Worm (Caenorhabditis elegans) whole organism, L1 larva: ENCODE measurements around the gene sec-22.
A peak's percentile ranks its signal among the peaks of the same experiment; 100 is the strongest.

Experiments
- C04F5.9 ChIP-seq: sonication (generic microtip); optimal IDR thresholded peaks from 2 replicates; lab custom pipeline; 2016; ENCODE audit warnings: missing genetic modification characterization, missing compliant biosample characterization
- Y116A8C.19 ChIP-seq: sonication (generic microtip); optimal IDR thresholded peaks from 2 replicates; lab custom pipeline; 2016; ENCODE audit warnings: missing compliant biosample characterization, missing genetic modification characterization, borderline replicate concordance
- aha-1 ChIP-seq: fragments of 150-350 bp; optimal IDR thresholded peaks from 2 replicates; lab custom pipeline; 2014; ENCODE audit warnings: missing biosample characterization, missing genetic modification characterization
- aly-2 ChIP-seq: fragments of 150-350 bp; optimal IDR thresholded peaks from 2 replicates; lab custom pipeline; 2014; ENCODE audit warnings: missing biosample characterization, missing genetic modification characterization
- ama-1 ChIP-seq: fragments of 150-350 bp; optimal IDR thresholded peaks from 2 replicates; lab custom pipeline; 2014
- blmp-1 ChIP-seq: fragments of 150-350 bp; optimal IDR thresholded peaks from 2 replicates; lab custom pipeline; 2014; ENCODE audit warnings: missing biosample characterization, missing genetic modification characterization
- ceh-8 ChIP-seq: fragments of 200-800 bp; sonication (Bioruptor generic); optimal IDR thresholded peaks from 2 replicates; lab custom pipeline; 2018; ENCODE audit warnings: mild to moderate bottlenecking, missing genetic modification characterization, moderate library complexity, missing compliant biosample characterization
- ceh-90 ChIP-seq: sonication (generic microtip); optimal IDR thresholded peaks from 2 replicates; lab custom pipeline; 2016; ENCODE audit warnings: missing genetic modification characterization, missing compliant biosample characterization
- ces-1 ChIP-seq: fragments of 150-350 bp; optimal IDR thresholded peaks from 2 replicates; lab custom pipeline; 2014; ENCODE audit warnings: missing biosample characterization, missing genetic modification reagents, missing genetic modification characterization
- dpl-1 ChIP-seq, 3 experiments: fragments of 150-350 bp in 2 of 3; sonication (generic microtip) in 1 of 3; optimal IDR thresholded peaks; 2 replicates each; lab custom pipeline; 2014 to 2017; ENCODE audit warnings: missing biosample characterization in 3 of 3, missing genetic modification characterization in 3 of 3, missing genetic modification reagents in 3 of 3
- dsc-1 ChIP-seq: sonication (generic microtip); optimal IDR thresholded peaks from 2 replicates; lab custom pipeline; 2016; ENCODE audit warnings: mild to moderate bottlenecking, missing genetic modification characterization, missing compliant biosample characterization
- efl-1 ChIP-seq, 4 experiments: fragments of 150-350 bp; optimal IDR thresholded peaks in 3 of 4; peaks in 1 of 4; 1 replicate in 1 of 4; 2 replicates in 3 of 4; lab custom pipeline; 2014; ENCODE audit warnings: missing biosample characterization in 2 of 4, missing genetic modification characterization in 2 of 4, missing genetic modification reagents in 2 of 4
- efl-3 ChIP-seq: fragments of 200-800 bp; sonication (Bioruptor generic); optimal IDR thresholded peaks from 2 replicates; lab custom pipeline; 2018; ENCODE audit warnings: mild to moderate bottlenecking, missing genetic modification characterization, missing compliant biosample characterization
- egl-13 ChIP-seq: sonication (generic microtip); optimal IDR thresholded peaks from 2 replicates; lab custom pipeline; 2016; ENCODE audit warnings: missing genotype, missing genetic modification reagents, missing genetic modification characterization, missing compliant biosample characterization
- fkh-10 ChIP-seq: sonication (generic microtip); optimal IDR thresholded peaks from 2 replicates; lab custom pipeline; 2017; ENCODE audit warnings: missing biosample characterization, missing genetic modification reagents, missing genetic modification characterization
- fkh-4 ChIP-seq: sonication (generic microtip); optimal IDR thresholded peaks from 2 replicates; lab custom pipeline; 2016; ENCODE audit warnings: missing compliant biosample characterization, missing genetic modification characterization, borderline replicate concordance
- fos-1 ChIP-seq: fragments of 150-350 bp; optimal IDR thresholded peaks from 2 replicates; lab custom pipeline; 2014; ENCODE audit warnings: missing biosample characterization, missing genetic modification characterization
- grh-1 ChIP-seq: fragments of 200-800 bp; sonication (Bioruptor generic); IDR thresholded peaks from 2 replicates; pipeline ENCODE4 v1.3.6; 2022; ENCODE audit warnings: missing genetic modification reagents, missing genetic modification characterization, missing compliant biosample characterization
- hlh-17 ChIP-seq: fragments of 200-800 bp; sonication (Bioruptor generic); optimal IDR thresholded peaks from 2 replicates; lab custom pipeline; 2018; ENCODE audit warnings: missing genetic modification characterization, mild to moderate bottlenecking, missing compliant biosample characterization, moderate library complexity, borderline replicate concordance
- hlh-4 ChIP-seq: sonication (generic microtip); optimal IDR thresholded peaks from 2 replicates; lab custom pipeline; 2016; ENCODE audit warnings: mild to moderate bottlenecking, missing genetic modification characterization, missing compliant biosample characterization
- irx-1 ChIP-seq: sonication (generic microtip); optimal IDR thresholded peaks from 2 replicates; lab custom pipeline; 2016; ENCODE audit warnings: missing genetic modification characterization, missing compliant biosample characterization
- isw-1 ChIP-seq: fragments of 200-800 bp; sonication (Bioruptor generic); IDR thresholded peaks from 2 replicates; pipeline ENCODE4 v1.3.6; 2022; ENCODE audit warnings: missing genetic modification characterization, missing compliant biosample characterization
- jun-1 ChIP-seq: fragments of 150-350 bp; optimal IDR thresholded peaks from 2 replicates; lab custom pipeline; 2014; ENCODE audit warnings: missing biosample characterization, missing genetic modification reagents, missing genetic modification characterization
- lin-14 ChIP-seq: fragments of 200-800 bp; sonication (Bioruptor generic); optimal IDR thresholded peaks from 2 replicates; lab custom pipeline; 2018; ENCODE audit warnings: mild to moderate bottlenecking, missing genetic modification characterization, moderate library complexity, missing compliant biosample characterization
- lin-35 ChIP-seq, 2 experiments: fragments of 150-350 bp; optimal IDR thresholded peaks; 2 replicates each; lab custom pipeline; 2014; ENCODE audit warnings: missing biosample characterization in 2 of 2, missing genetic modification characterization in 2 of 2, missing genetic modification reagents in 2 of 2
- lir-3 ChIP-seq: sonication (generic microtip); optimal IDR thresholded peaks from 2 replicates; lab custom pipeline; 2016; ENCODE audit warnings: mild to moderate bottlenecking, missing genetic modification characterization, moderate library complexity, missing compliant biosample characterization; ENCODE audit not compliant: poor library complexity
- mab-9 ChIP-seq: fragments of 200-800 bp; sonication (Bioruptor generic); IDR thresholded peaks from 2 replicates; pipeline ENCODE4 v1.3.6; 2022; ENCODE audit warnings: missing genetic modification reagents, missing genetic modification characterization, missing compliant biosample characterization
- mef-2 ChIP-seq: fragments of 150-350 bp; optimal IDR thresholded peaks from 2 replicates; lab custom pipeline; 2014; ENCODE audit warnings: missing biosample characterization, missing genetic modification characterization
- mep-1 ChIP-seq: fragments of 150-350 bp; optimal IDR thresholded peaks from 2 replicates; lab custom pipeline; 2014; ENCODE audit warnings: missing biosample characterization, missing genetic modification characterization
- nhr-19 ChIP-seq: fragments of 200-800 bp; sonication (Bioruptor generic); conservative IDR thresholded peaks from 2 replicates; pipeline ENCODE4 v1.3.6; 2022; ENCODE audit warnings: missing genetic modification characterization, missing compliant biosample characterization
- nhr-20 ChIP-seq: sonication (generic microtip); optimal IDR thresholded peaks from 2 replicates; lab custom pipeline; 2016; ENCODE audit warnings: mild to moderate bottlenecking, missing genetic modification characterization, missing compliant biosample characterization
- nhr-47 ChIP-seq: sonication (generic microtip); optimal IDR thresholded peaks from 2 replicates; lab custom pipeline; 2016; ENCODE audit warnings: mild to moderate bottlenecking, missing genetic modification characterization, moderate library complexity, missing compliant biosample characterization
- nhr-71 ChIP-seq: sonication (generic microtip); optimal IDR thresholded peaks from 2 replicates; lab custom pipeline; 2016; ENCODE audit warnings: mild to moderate bottlenecking, missing genetic modification characterization, moderate library complexity, missing compliant biosample characterization
- nhr-77 ChIP-seq: fragments of 150-350 bp; optimal IDR thresholded peaks from 2 replicates; lab custom pipeline; 2014; ENCODE audit warnings: missing biosample characterization, missing genetic modification characterization
- nhr-84 ChIP-seq: sonication (generic microtip); optimal IDR thresholded peaks from 2 replicates; lab custom pipeline; 2017; ENCODE audit warnings: missing biosample characterization, missing genetic modification characterization
- rnt-1 ChIP-seq: sonication (generic microtip); optimal IDR thresholded peaks from 2 replicates; lab custom pipeline; 2016; ENCODE audit warnings: mild to moderate bottlenecking, missing genetic modification characterization, moderate library complexity, missing compliant biosample characterization
- skn-1 ChIP-seq: fragments of 150-350 bp; optimal IDR thresholded peaks from 2 replicates; lab custom pipeline; 2014; ENCODE audit warnings: missing biosample characterization, missing genetic modification characterization
- snu-23 ChIP-seq: sonication (generic microtip); optimal IDR thresholded peaks from 2 replicates; lab custom pipeline; 2016; ENCODE audit warnings: missing genetic modification characterization, missing compliant biosample characterization
- sox-4 ChIP-seq: sonication (generic microtip); optimal IDR thresholded peaks from 2 replicates; lab custom pipeline; 2016; ENCODE audit warnings: missing genetic modification characterization, missing compliant biosample characterization
- swsn-7 ChIP-seq: sonication (generic microtip); optimal IDR thresholded peaks from 2 replicates; lab custom pipeline; 2016; ENCODE audit warnings: missing genetic modification characterization, missing compliant biosample characterization
- tbx-2 ChIP-seq: sonication (generic microtip); optimal IDR thresholded peaks from 2 replicates; lab custom pipeline; 2016; ENCODE audit warnings: missing genetic modification characterization, missing compliant biosample characterization
- unc-130 ChIP-seq: fragments of 150-350 bp; optimal IDR thresholded peaks from 2 replicates; lab custom pipeline; 2017; ENCODE audit warnings: missing biosample characterization, missing genetic modification characterization, inconsistent platforms
- unc-62 ChIP-seq: fragments of 150-350 bp; optimal IDR thresholded peaks from 2 replicates; lab custom pipeline; 2014; ENCODE audit warnings: missing biosample characterization, missing genetic modification reagents, missing genetic modification characterization
- unc-98 ChIP-seq: fragments of 200-800 bp; sonication (Bioruptor generic); IDR thresholded peaks from 2 replicates; pipeline ENCODE4 v1.3.6; 2022; ENCODE audit warnings: missing genetic modification characterization, missing compliant biosample characterization
- vab-15 ChIP-seq: sonication (generic microtip); optimal IDR thresholded peaks from 2 replicates; lab custom pipeline; 2017; ENCODE audit warnings: missing genotype, mild to moderate bottlenecking, missing genetic modification characterization, missing compliant biosample characterization
- xbp-1 ChIP-seq: sonication (generic microtip); optimal IDR thresholded peaks from 2 replicates; lab custom pipeline; 2016; ENCODE audit warnings: missing genetic modification characterization, missing compliant biosample characterization
- zag-1 ChIP-seq: fragments of 150-350 bp; optimal IDR thresholded peaks from 2 replicates; lab custom pipeline; 2014; ENCODE audit warnings: missing biosample characterization, missing genetic modification characterization
- ztf-11 ChIP-seq, 2 experiments: sonication (generic microtip); optimal IDR thresholded peaks; 2 replicates each; lab custom pipeline; 2016 to 2017; ENCODE audit warnings: missing genetic modification characterization in 2 of 2, missing biosample characterization in 1 of 2, missing compliant biosample characterization in 1 of 2

sec-22 gene

ce11 chrX:1017456-1017855 lies 17.9 kb upstream of the sec-22 start, which contains the start of the genes F55A4.13 and nlf-1:
Gene F55A4.13 (minus strand): TSS chrX:1017556.
Gene nlf-1 (minus strand): TSS chrX:1017567.
- TF ChIP-seq lin-35 (GFP tag; optimal IDR thresholded peaks at IDR 0.05; lab: Kevin White, UChicago) (no peak), fkh-4 (tag; lab: Kevin White, UChicago) (no peak), unc-62 (GFP tag; lab: Kevin White, UChicago) (no peak), xbp-1 (tag; lab: Kevin White, UChicago) (no peak), swsn-7 (tag; lab: Kevin White, UChicago) (no peak), jun-1 (tag; lab: Kevin White, UChicago) (no peak), C04F5.9 (no peak), mep-1 (tag; lab: Kevin White, UChicago) (no peak), hlh-17 (GFP tag; lab: Kevin White, UChicago) (no peak)

ce11 chrX:1018586-1018985 lies 16.8 kb upstream of the sec-22 start:
- TF ChIP-seq ceh-8 (GFP tag; lab: Kevin White, UChicago) = peak; percentile 60
- peak; percentile 85 for TF ChIP-seq lin-14 (GFP tag; lab: Kevin White, UChicago)
- TF ChIP-seq xbp-1 (tag; lab: Kevin White, UChicago) = no peak
- TF ChIP-seq unc-62 (GFP tag; lab: Kevin White, UChicago) = no peak
- peak; percentile 1 for TF ChIP-seq snu-23
- peak; percentile 52 for TF ChIP-seq egl-13
- no peak for TF ChIP-seq aly-2 (tag; lab: Kevin White, UChicago)
- no peak for TF ChIP-seq ceh-90 (tag; lab: Kevin White, UChicago)
- TF ChIP-seq skn-1 (tag; lab: Kevin White, UChicago) = peak; percentile 31
- peak; percentile 29 for TF ChIP-seq swsn-7 (tag; lab: Kevin White, UChicago)
- TF ChIP-seq unc-98 (GFP tag; lab: Robert Waterston, UW) = no peak
- TF ChIP-seq nhr-84 (tag; lab: Kevin White, UChicago) = no peak
- peak; percentile 54 for TF ChIP-seq tbx-2 (tag; lab: Kevin White, UChicago)
- peak; percentile 63 for TF ChIP-seq nhr-71 (tag; lab: Kevin White, UChicago)
- no peak for TF ChIP-seq efl-1 (optimal IDR thresholded peaks at IDR 0.05; lab: Kevin White, UChicago)
- no peak for TF ChIP-seq efl-1 (GFP tag; optimal IDR thresholded peaks at IDR 0.05 in 1 of 2; lab: Kevin White, UChicago)
- TF ChIP-seq ces-1 (GFP tag; lab: Kevin White, UChicago) = peak; percentile 67
- TF ChIP-seq mef-2 (tag; lab: Kevin White, UChicago) = no peak
- peak; percentile 46 for TF ChIP-seq nhr-47 (tag; lab: Kevin White, UChicago)
- peak in 1 of 2 experiments; percentile 25 for TF ChIP-seq ztf-11 (tag; optimal IDR thresholded peaks at IDR 0.05; lab: Kevin White, UChicago)
- no peak for TF ChIP-seq grh-1 (GFP tag; lab: Robert Waterston, UW)
- TF ChIP-seq dsc-1 (tag; lab: Kevin White, UChicago) = peak; percentile 47
- TF ChIP-seq unc-130 (tag; lab: Kevin White, UChicago) = no peak
- peak; percentile 28 for TF ChIP-seq mep-1 (tag; lab: Kevin White, UChicago)
- no peak for TF ChIP-seq irx-1
- TF ChIP-seq mab-9 = 0 out of 2 replicates have a peak, but pooled peaks have one; percentile 42
- no peak for TF ChIP-seq lin-35 (GFP tag; optimal IDR thresholded peaks at IDR 0.05; lab: Kevin White, UChicago)
- TF ChIP-seq sox-4 (tag; lab: Kevin White, UChicago) = peak; percentile 12
- TF ChIP-seq blmp-1 = no peak

- no peak for TF ChIP-seq mef-2 (tag; lab: Kevin White, UChicago)
- TF ChIP-seq fos-1 = no peak
- TF ChIP-seq nhr-77 (tag; lab: Kevin White, UChicago) = no peak
- peak; percentile 14; the same call in 1 of the 2 replicates for TF ChIP-seq isw-1 (GFP tag; lab: Robert Waterston, UW)
- no peak for TF ChIP-seq unc-98 (GFP tag; lab: Robert Waterston, UW)
- no peak for TF ChIP-seq efl-3
- TF ChIP-seq tbx-2 (tag; lab: Kevin White, UChicago) = no peak
- no peak for TF ChIP-seq Y116A8C.19 (tag; lab: Kevin White, UChicago)
- no peak for TF ChIP-seq nhr-20 (tag; lab: Kevin White, UChicago)
- TF ChIP-seq aha-1 (tag; lab: Kevin White, UChicago) = no peak
- no peak for TF ChIP-seq lir-3
- no peak for TF ChIP-seq vab-15
- TF ChIP-seq fkh-10 (GFP tag; lab: Kevin White, UChicago) = peak; percentile 31
- peak; percentile 5 for TF ChIP-seq rnt-1 (tag; lab: Kevin White, UChicago)
- TF ChIP-seq hlh-4 = no peak
- TF ChIP-seq ces-1 (GFP tag; lab: Kevin White, UChicago) = no peak
- TF ChIP-seq nhr-19 (GFP tag; lab: Robert Waterston, UW) = no peak
- TF ChIP-seq ama-1 (lab: Kevin White, UChicago) = no peak
- TF ChIP-seq dpl-1 (GFP tag; optimal IDR thresholded peaks at IDR 0.05; lab: Kevin White, UChicago) = no peak
- no peak for TF ChIP-seq zag-1 (tag; lab: Kevin White, UChicago)
- TF ChIP-seq snu-23 = no peak
Measured at ce11 chrX:1021835-1022311, 13.5 kb upstream of the sec-22 start.
